Fruit fly (Drosophila melanogaster) Kc167 (cell line): ENCODE measurements around the gene pkaap.

Experiments
- Myc ChIP-seq: fragments of >200 bp; optimal IDR thresholded peaks from 2 replicates; lab custom pipeline; 2017; ENCODE audit warnings: missing external identifiers
- h ChIP-seq: fragments of >200 bp; optimal IDR thresholded peaks from 3 replicates; lab custom pipeline; 2018; ENCODE audit warnings: missing external identifiers
- psq ChIP-seq: fragments of >200 bp; optimal IDR thresholded peaks from 2 replicates; lab custom pipeline; 2017; ENCODE audit warnings: missing external identifiers

dm6 chr2L:16277922-16278321, 10.2 kb upstream of the pkaap start:
- no peak for TF ChIP-seq Myc
- no peak for TF ChIP-seq psq
- TF ChIP-seq h (lab: Kevin White, UChicago): no peak
